Fruit fly (Drosophila melanogaster) whole organism, embryonic: Measurements from ENCODE around the gene Sil1.

Source experiments
- Antp ChIP-seq: fragments of 200-800 bp; sonication (Bioruptor generic); optimal IDR thresholded peaks from 3 replicates; lab custom pipeline; 2016; ENCODE audit warnings: missing biosample characterization, missing genetic modification characterization
- CG11398 ChIP-seq: fragments of 200-800 bp; sonication (Bioruptor generic); optimal IDR thresholded peaks from 2 replicates; lab custom pipeline; 2016; ENCODE audit warnings: missing biosample characterization, missing genetic modification characterization
- CG11456 ChIP-seq: fragments of 200-800 bp; sonication (Bioruptor generic); IDR thresholded peaks from 3 replicates; pipeline ENCODE4 v1.3.6; 2022; ENCODE audit warnings: missing biosample characterization, missing genetic modification characterization
- CG12391 ChIP-seq: fragments of 200-800 bp; sonication (Bioruptor generic); optimal IDR thresholded peaks from 3 replicates; lab custom pipeline; 2018; ENCODE audit warnings: missing biosample characterization, mild to moderate bottlenecking, missing genetic modification characterization, moderate library complexity
- CG14965 ChIP-seq: fragments of 200-800 bp; sonication (Bioruptor generic); optimal IDR thresholded peaks from 2 replicates; lab custom pipeline; 2016; ENCODE audit warnings: missing biosample characterization, missing genetic modification characterization, borderline replicate concordance
- CG15073 ChIP-seq: fragments of 200-800 bp; sonication (Bioruptor generic); optimal IDR thresholded peaks from 2 replicates; lab custom pipeline; 2016; ENCODE audit warnings: missing biosample characterization, missing genetic modification characterization
- CG1647 ChIP-seq: fragments of 200-800 bp; sonication (Bioruptor generic); optimal IDR thresholded peaks from 3 replicates; lab custom pipeline; 2016; ENCODE audit warnings: missing biosample characterization, missing genetic modification characterization
- CG17186 ChIP-seq: fragments of 200-800 bp; sonication (Bioruptor generic); optimal IDR thresholded peaks from 3 replicates; lab custom pipeline; 2017; ENCODE audit warnings: missing biosample characterization, missing genetic modification reagents, missing genetic modification characterization
- CG17328 ChIP-seq: fragments of 200-800 bp; sonication (Bioruptor generic); IDR thresholded peaks from 2 replicates; pipeline ENCODE4 v1.3.6; 2022; ENCODE audit warnings: missing biosample characterization, missing genetic modification characterization
- CG17359 ChIP-seq: fragments of 200-800 bp; sonication (Bioruptor generic); optimal IDR thresholded peaks from 3 replicates; lab custom pipeline; 2018; ENCODE audit warnings: missing biosample characterization, mild to moderate bottlenecking, missing genetic modification characterization, moderate library complexity
- CG17568 ChIP-seq: fragments of 200-800 bp; sonication (Bioruptor generic); optimal IDR thresholded peaks from 2 replicates; lab custom pipeline; 2018; ENCODE audit warnings: missing biosample characterization, mild to moderate bottlenecking, missing genetic modification characterization, moderate library complexity
- CG1832 ChIP-seq: fragments of 200-800 bp; sonication (Bioruptor generic); optimal IDR thresholded peaks from 2 replicates; lab custom pipeline; 2017; ENCODE audit warnings: missing biosample characterization, mild to moderate bottlenecking, missing genetic modification characterization, inconsistent platforms
- CG31365 ChIP-seq: fragments of 200-800 bp; sonication (Bioruptor generic); optimal IDR thresholded peaks from 2 replicates; lab custom pipeline; 2018; ENCODE audit warnings: missing biosample characterization, mild to moderate bottlenecking, missing genetic modification characterization
- CG32767 ChIP-seq: fragments of 200-800 bp; sonication (Bioruptor generic); IDR thresholded peaks from 2 replicates; pipeline ENCODE4 v1.3.6; 2022; ENCODE audit warnings: missing biosample characterization, missing genetic modification characterization
- CG33213 ChIP-seq: fragments of 200-800 bp; sonication (Bioruptor generic); optimal IDR thresholded peaks from 3 replicates; lab custom pipeline; 2016; ENCODE audit warnings: missing biosample characterization, missing genetic modification characterization
- CG34422 ChIP-seq: fragments of 200-800 bp; sonication (Bioruptor generic); IDR thresholded peaks from 3 replicates; pipeline ENCODE4 v1.3.6; 2022; ENCODE audit warnings: missing biosample characterization, missing genetic modification characterization
- CG3995 ChIP-seq: fragments of 200-800 bp; sonication (Bioruptor generic); optimal IDR thresholded peaks from 3 replicates; lab custom pipeline; 2016; ENCODE audit warnings: missing biosample characterization, missing genetic modification characterization
- CG4404 ChIP-seq: fragments of 200-800 bp; sonication (Bioruptor generic); IDR thresholded peaks from 2 replicates; pipeline ENCODE4 v1.3.6; 2022; ENCODE audit warnings: missing biosample characterization, missing genetic modification characterization
- CG7963 ChIP-seq: fragments of 200-800 bp; sonication (Bioruptor generic); IDR thresholded peaks from 3 replicates; pipeline ENCODE4 v1.3.6; 2022; ENCODE audit warnings: missing biosample characterization, missing genetic modification characterization; ENCODE audit not compliant: partially characterized antibody
- CG8290 ChIP-seq, 3 experiments: fragments of 200-800 bp; sonication (Bioruptor generic); optimal IDR thresholded peaks; 2 replicates each; lab custom pipeline; 2016 to 2019; ENCODE audit warnings: missing biosample characterization in 3 of 3, missing genetic modification characterization in 3 of 3, mild to moderate bottlenecking in 2 of 3, moderate library complexity in 1 of 3
- Eip74EF ChIP-seq, 2 experiments: fragments of 200-800 bp in 1 of 2; fragments of >200 bp in 1 of 2; sonication (Bioruptor generic) in 1 of 2; optimal IDR thresholded peaks; 2 replicates each; lab custom pipeline; 2017 to 2019; ENCODE audit warnings: missing biosample characterization in 2 of 2, missing genetic modification characterization in 2 of 2, mild to moderate bottlenecking in 1 of 2, moderate library complexity in 1 of 2
- Fer1 ChIP-seq: fragments of 200-800 bp; sonication (Bioruptor generic); optimal IDR thresholded peaks from 2 replicates; lab custom pipeline; 2017; ENCODE audit warnings: missing biosample characterization, mild to moderate bottlenecking, missing genetic modification characterization
- Fer2 ChIP-seq: fragments of 200-800 bp; sonication (Bioruptor generic); optimal IDR thresholded peaks from 2 replicates; lab custom pipeline; 2018; ENCODE audit warnings: missing biosample characterization, mild to moderate bottlenecking, missing genetic modification characterization, moderate library complexity
- Fer3 ChIP-seq: fragments of 200-800 bp; sonication (Bioruptor generic); optimal IDR thresholded peaks from 2 replicates; lab custom pipeline; 2018; ENCODE audit warnings: missing biosample characterization, mild to moderate bottlenecking, missing genetic modification characterization, moderate library complexity
- NfI ChIP-seq: fragments of 200-800 bp; sonication (Bioruptor generic); optimal IDR thresholded peaks from 3 replicates; lab custom pipeline; 2018; ENCODE audit warnings: missing biosample characterization, mild to moderate bottlenecking, missing genetic modification characterization, moderate library complexity
- Sin3A ChIP-seq: fragments of >200 bp; optimal IDR thresholded peaks from 2 replicates; lab custom pipeline; 2018
- Sox100B ChIP-seq: fragments of 200-800 bp; sonication (Bioruptor generic); optimal IDR thresholded peaks from 3 replicates; lab custom pipeline; 2018; ENCODE audit warnings: missing biosample characterization, mild to moderate bottlenecking, missing genetic modification characterization
- Trl ChIP-seq, 3 experiments: fragments of >200 bp in 2 of 3; fragments of 200-800 bp in 1 of 3; sonication (Bioruptor generic) in 1 of 3; optimal IDR thresholded peaks; 2 replicates in 1 of 3; 3 replicates in 2 of 3; lab custom pipeline; 2016 to 2017; ENCODE audit warnings: missing biosample characterization in 1 of 3, missing genetic modification characterization in 1 of 3
- ac ChIP-seq: fragments of 200-800 bp; sonication (Bioruptor generic); optimal IDR thresholded peaks from 3 replicates; lab custom pipeline; 2017; ENCODE audit warnings: missing biosample characterization, mild to moderate bottlenecking, missing genetic modification characterization
- amos ChIP-seq: fragments of 200-800 bp; sonication (Bioruptor generic); IDR thresholded peaks from 2 replicates; pipeline ENCODE4 v1.3.6; 2022; ENCODE audit warnings: missing biosample characterization, missing genetic modification characterization; ENCODE audit not compliant: partially characterized antibody
- aop ChIP-seq: fragments of 200-800 bp; sonication (Bioruptor generic); IDR thresholded peaks from 2 replicates; pipeline ENCODE4 v1.3.6; 2022; ENCODE audit warnings: missing biosample characterization, missing genetic modification characterization
- ase ChIP-seq: fragments of 200-800 bp; sonication (Bioruptor generic); IDR thresholded peaks from 3 replicates; pipeline ENCODE4 v1.3.6; 2022; ENCODE audit warnings: missing biosample characterization, missing genetic modification characterization
- bigmax ChIP-seq: fragments of 200-800 bp; sonication (Bioruptor generic); optimal IDR thresholded peaks from 2 replicates; lab custom pipeline; 2018; ENCODE audit warnings: missing biosample characterization, mild to moderate bottlenecking, missing genetic modification characterization
- danr ChIP-seq: fragments of 200-800 bp; sonication (Bioruptor generic); IDR thresholded peaks from 2 replicates; pipeline ENCODE4 v1.3.6; 2022; ENCODE audit warnings: missing biosample characterization, missing genetic modification characterization
- gem ChIP-seq: fragments of 200-800 bp; sonication (Bioruptor generic); optimal IDR thresholded peaks from 2 replicates; lab custom pipeline; 2019; ENCODE audit warnings: missing biosample characterization, mild to moderate bottlenecking, missing genetic modification characterization, moderate library complexity
- ind ChIP-seq: fragments of 200-800 bp; sonication (Bioruptor generic); optimal IDR thresholded peaks from 3 replicates; lab custom pipeline; 2016; ENCODE audit warnings: missing biosample characterization, missing genetic modification characterization
- kay ChIP-seq: fragments of 200-800 bp; sonication (Bioruptor generic); optimal IDR thresholded peaks from 2 replicates; lab custom pipeline; 2016; ENCODE audit warnings: missing biosample characterization, missing genetic modification characterization
- lbe ChIP-seq: fragments of 200-800 bp; sonication (Bioruptor generic); optimal IDR thresholded peaks from 2 replicates; lab custom pipeline; 2016; ENCODE audit warnings: missing biosample characterization, mild to moderate bottlenecking, missing genetic modification characterization
- lmd ChIP-seq: fragments of 200-800 bp; sonication (Bioruptor generic); IDR thresholded peaks from 2 replicates; pipeline ENCODE4 v1.3.6; 2022; ENCODE audit warnings: missing biosample characterization, missing genetic modification characterization
- maf-S ChIP-seq: fragments of 200-800 bp; sonication (Bioruptor generic); optimal IDR thresholded peaks from 2 replicates; lab custom pipeline; 2016; ENCODE audit warnings: missing biosample characterization, missing genetic modification characterization
- mld ChIP-seq: fragments of 200-800 bp; sonication (Bioruptor generic); IDR thresholded peaks from 3 replicates; pipeline ENCODE4 v1.3.6; 2022; ENCODE audit warnings: missing biosample characterization, missing genetic modification characterization; ENCODE audit not compliant: partially characterized antibody
- peb ChIP-seq: fragments of 200-800 bp; sonication (Bioruptor generic); IDR thresholded peaks from 2 replicates; pipeline ENCODE4 v1.3.6; 2022; ENCODE audit warnings: missing biosample characterization, missing genetic modification characterization
- row ChIP-seq: fragments of 200-800 bp; sonication (Bioruptor generic); IDR thresholded peaks from 3 replicates; pipeline ENCODE4 v1.3.6; 2022; ENCODE audit warnings: missing biosample characterization, missing genetic modification characterization
- scrt ChIP-seq: fragments of 200-800 bp; sonication (Bioruptor generic); optimal IDR thresholded peaks from 2 replicates; lab custom pipeline; 2018; ENCODE audit warnings: missing biosample characterization, mild to moderate bottlenecking, missing genetic modification characterization, moderate library complexity
- sim ChIP-seq: fragments of 200-800 bp; sonication (Bioruptor generic); IDR thresholded peaks from 2 replicates; pipeline ENCODE4 v1.3.6; 2022; ENCODE audit warnings: missing biosample characterization, missing genetic modification characterization
- slp2 ChIP-seq: fragments of 200-800 bp; sonication (Bioruptor generic); optimal IDR thresholded peaks from 2 replicates; lab custom pipeline; 2016; ENCODE audit warnings: missing biosample characterization, missing genetic modification characterization
- sqz ChIP-seq: fragments of 200-800 bp; sonication (Bioruptor generic); optimal IDR thresholded peaks from 3 replicates; lab custom pipeline; 2018; ENCODE audit warnings: missing biosample characterization, mild to moderate bottlenecking, missing genetic modification characterization
- stc ChIP-seq: fragments of 200-800 bp; sonication (Bioruptor generic); IDR thresholded peaks from 2 replicates; pipeline ENCODE4 v1.3.6; 2022; ENCODE audit warnings: missing biosample characterization, missing genetic modification characterization
- ttk ChIP-seq: fragments of 200-800 bp; sonication (Bioruptor generic); IDR thresholded peaks from 2 replicates; pipeline ENCODE4 v2.1.2; 2022; ENCODE audit warnings: missing biosample characterization, missing genetic modification characterization
- z ChIP-seq: fragments of 200-800 bp; sonication (Bioruptor generic); IDR thresholded peaks from 3 replicates; pipeline ENCODE4 v1.3.6; 2022; ENCODE audit warnings: missing biosample characterization, missing genetic modification characterization

The Sil1 gene

DNA sequence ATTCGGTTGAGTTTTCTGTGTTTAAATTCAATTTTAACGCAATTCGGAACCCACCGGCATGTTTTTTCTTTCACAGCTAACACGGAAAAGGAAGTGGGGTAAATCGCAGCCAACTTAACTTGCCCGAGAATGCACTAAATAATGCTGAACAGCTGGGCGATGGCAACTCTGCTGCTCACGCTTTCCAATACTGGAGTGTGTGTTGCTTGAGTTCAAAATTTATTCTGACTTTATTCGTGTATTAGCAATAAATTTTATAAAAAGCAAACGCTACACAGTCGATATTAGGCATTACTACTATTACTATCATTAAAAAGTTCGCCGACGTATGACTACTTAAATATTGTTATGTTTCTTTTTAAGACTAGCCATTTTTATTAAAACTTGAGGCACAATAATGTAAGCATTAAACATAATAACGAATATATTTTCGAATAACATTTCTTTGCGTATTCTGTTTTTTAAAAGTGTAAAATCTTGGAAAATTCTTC lies 12.1 kb upstream of the Sil1 start, which contains the start of the genes RpS27 and Nup37 (continued):
- TF ChIP-seq scrt (peak; percentile 96), Sin3A (lab: Kevin White, UChicago) (peak; percentile 64), danr (GFP tag; lab: Robert Waterston, UW) (peak; percentile 82), CG33213 (GFP tag; lab: Kevin White, UChicago) (peak; percentile 99), CG14965 (GFP tag; lab: Kevin White, UChicago) (peak; percentile 91), bigmax (GFP tag; lab: Kevin White, UChicago) (peak; percentile 86), aop (GFP tag; lab: Robert Waterston, UW) (peak; percentile 80; the same call in 1 of the 2 replicates), row (GFP tag; lab: Robert Waterston, UW) (peak; percentile 86), kay (GFP tag; lab: Kevin White, UChicago) (peak; percentile 93), CG32767 (GFP tag; lab: Robert Waterston, UW) (peak; percentile 80), NfI (GFP tag; lab: Kevin White, UChicago) (peak; percentile 100), ac (peak; percentile 99), peb (peak; percentile 89), z (GFP tag; lab: Robert Waterston, UW) (peak; percentile 78), CG34422 (GFP tag; lab: Robert Waterston, UW) (peak; percentile 97), Eip74EF (GFP tag; optimal IDR thresholded peaks at IDR 0.05; lab: Kevin White, UChicago) (peak in 1 of 2 experiments; percentile 93), slp2 (peak; percentile 99), CG17186 (GFP tag; lab: Kevin White, UChicago) (peak; percentile 96), CG15073 (peak; percentile 68), amos (GFP tag; lab: Robert Waterston, UW) (peak; percentile 41; the same call in 1 of the 2 replicates), lmd (GFP tag; lab: Robert Waterston, UW) (peak; percentile 95), gem (tag; lab: Kevin White, UChicago) (peak; percentile 91), CG1832 (GFP tag; lab: Kevin White, UChicago) (no peak), ase (GFP tag; lab: Robert Waterston, UW) (peak; percentile 98), CG31365 (tag; lab: Kevin White, UChicago) (peak; percentile 92), stc (GFP tag; lab: Robert Waterston, UW) (peak; percentile 93), CG17328 (GFP tag; lab: Robert Waterston, UW) (peak; percentile 98), CG11398 (GFP tag; lab: Kevin White, UChicago) (peak; percentile 99), Fer1 (GFP tag; lab: Kevin White, UChicago) (peak; percentile 98), Fer3 (peak; percentile 98), sim (peak; percentile 89), mld (no peak), sqz (GFP tag; lab: Kevin White, UChicago) (peak; percentile 98), Trl (optimal IDR thresholded peaks at IDR 0.05; lab: Kevin White, UChicago) (no peak), Trl (GFP tag; optimal IDR thresholded peaks at IDR 0.05; lab: Kevin White, UChicago) (peak; percentile 99), Antp (GFP tag; lab: Kevin White, UChicago) (peak; percentile 98), CG8290 (GFP tag; optimal IDR thresholded peaks at IDR 0.05; lab: Kevin White, UChicago) (peak; percentile 98), CG8290 (tag; optimal IDR thresholded peaks at IDR 0.05; lab: Kevin White, UChicago) (peak; percentile 97 to 100), CG1647 (GFP tag; lab: Kevin White, UChicago) (peak; percentile 98), CG17568 (GFP tag; lab: Kevin White, UChicago) (peak; percentile 98), ind (GFP tag; lab: Kevin White, UChicago) (peak; percentile 96), CG17359 (tag; lab: Kevin White, UChicago) (peak; percentile 97), lbe (GFP tag; lab: Kevin White, UChicago) (peak; percentile 91), Fer2 (tag; lab: Kevin White, UChicago) (peak; percentile 98), Sox100B (GFP tag; lab: Kevin White, UChicago) (peak; percentile 97), CG11456 (GFP tag; lab: Robert Waterston, UW) (peak; percentile 99), CG7963 (GFP tag; lab: Robert Waterston, UW) (no peak), CG12391 (peak; percentile 97), maf-S (peak; percentile 98), CG3995 (GFP tag; lab: Kevin White, UChicago) (peak; percentile 89), CG4404 (GFP tag; lab: Robert Waterston, UW) (peak; percentile 89), ttk (GFP tag; lab: Robert Waterston, UW) (peak; percentile 97)
